Worm (Caenorhabditis elegans): ENCODE results near the gene F14H3.4.

The F14H3.4 gene

DNA sequence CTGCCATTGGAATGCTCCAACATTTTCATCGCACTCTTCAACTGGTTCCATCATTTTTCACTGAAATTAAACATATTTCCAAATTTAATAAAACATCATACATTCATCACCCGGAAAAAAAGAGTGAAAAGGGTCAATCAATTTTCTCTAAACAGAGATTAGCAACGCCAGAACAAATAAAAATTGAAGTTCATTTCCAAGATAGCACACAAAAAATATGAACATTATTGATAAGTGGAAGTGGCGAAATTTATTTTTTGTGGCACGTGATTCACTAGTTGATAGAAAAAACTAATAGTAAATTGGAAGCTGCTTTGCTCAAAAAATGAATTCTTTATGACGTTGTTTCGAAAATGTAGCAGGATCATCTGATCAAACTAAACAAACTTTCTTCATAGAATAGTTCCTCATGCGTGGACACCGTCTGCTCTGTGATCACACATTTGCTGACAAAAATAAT lies 20.4 kb upstream of the F14H3.4 start, which contains the start of the genes F14H3.12 and srj-29 (continued):
- TF ChIP-seq ZK546.5 (tag; optimal IDR thresholded peaks at IDR 0.05): no peak
- TF ChIP-seq nhr-77 (tag; optimal IDR thresholded peaks at IDR 0.05): peak; percentile 52
- TF ChIP-seq nhr-28 (tag; optimal IDR thresholded peaks at IDR 0.05): peak; percentile 74
- no peak for TF ChIP-seq daf-16 (GFP tag; optimal IDR thresholded peaks at IDR 0.05)
- TF ChIP-seq daf-16 (tag; optimal IDR thresholded peaks at IDR 0.05): peak; percentile 83
- TF ChIP-seq snpc-4 (tag; optimal IDR thresholded peaks at IDR 0.05): no peak
- no peak for TF ChIP-seq dmd-9 (GFP tag; IDR thresholded peaks at IDR 0.05)
- TF ChIP-seq daf-8 (GFP tag; IDR thresholded peaks at IDR 0.05): no peak
- no peak for TF ChIP-seq fkh-10 (GFP tag; optimal IDR thresholded peaks at IDR 0.05)
- no peak for TF ChIP-seq nhr-25 (tag; optimal IDR thresholded peaks at IDR 0.05; ENCODE audit: borderline replicate concordance, insufficient read depth)
- no peak for TF ChIP-seq lsy-2 (tag; optimal IDR thresholded peaks at IDR 0.05)
- no peak for TF ChIP-seq egl-27 (tag; optimal IDR thresholded peaks at IDR 0.05)
- TF ChIP-seq ztf-7 (tag; optimal IDR thresholded peaks at IDR 0.05): no peak

ce11 chrV:16073856-16074255 lies 19.0 kb upstream of the F14H3.4 start, which contains the start of gene srj-10:
TSS of gene srj-10 (minus strand) at chrV:16073956.
- TF ChIP-seq saeg-2 (GFP tag; IDR thresholded peaks at IDR 0.05) (no peak), zfp-3 (GFP tag; conservative IDR thresholded peaks at IDR 0.05) (no peak), Y48G9A.11 (GFP tag; IDR thresholded peaks at IDR 0.05) (no peak), php-3 (GFP tag; IDR thresholded peaks at IDR 0.05) (no peak), fos-1 (tag; optimal IDR thresholded peaks at IDR 0.05) (no peak), unc-62 (GFP tag; optimal IDR thresholded peaks at IDR 0.05 in 1 of 2) (no peak), unc-62 (tag; optimal IDR thresholded peaks at IDR 0.05) (no peak), lin-29 (GFP tag; IDR thresholded peaks at IDR 0.05) (no peak), daf-16 (GFP tag; optimal IDR thresholded peaks at IDR 0.05) (no peak), daf-16 (tag; optimal IDR thresholded peaks at IDR 0.05) (no peak), dmd-8 (GFP tag; IDR thresholded peaks at IDR 0.05) (no peak), fkh-10 (GFP tag; optimal IDR thresholded peaks at IDR 0.05) (no peak), D1046.2 (GFP tag; IDR thresholded peaks at IDR 0.05) (no peak), lin-39 (tag; optimal IDR thresholded peaks at IDR 0.05) (no peak), daf-8 (GFP tag; IDR thresholded peaks at IDR 0.05) (no peak), mdl-1 (tag; optimal IDR thresholded peaks at IDR 0.05) (no peak), T26A8.4 (GFP tag; IDR thresholded peaks at IDR 0.05) (no peak), sdz-12 (GFP tag; optimal IDR thresholded peaks at IDR 0.05) (no peak), zfp-2 (tag; optimal IDR thresholded peaks at IDR 0.05) (no peak), nhr-102 (tag; optimal IDR thresholded peaks at IDR 0.05) (no peak), Y105C5A.15 (GFP tag; IDR thresholded peaks at IDR 0.05) (no peak)

ce11 chrV:16071167-16071566 lies 16.3 kb upstream of the F14H3.4 start, which contains the start of gene nhr-176:
TSS of gene nhr-176 (plus strand) at chrV:16071325.
- TF ChIP-seq zip-11 (GFP tag; IDR thresholded peaks at IDR 0.05) (no peak), dmd-6 (GFP tag; IDR thresholded peaks at IDR 0.05) (peak; percentile 40; the same call in 1 of the 2 replicates), dmd-9 (GFP tag; IDR thresholded peaks at IDR 0.05) (no peak), spr-3 (GFP tag; optimal IDR thresholded peaks at IDR 0.05) (no peak), lir-3 (tag; optimal IDR thresholded peaks at IDR 0.05) (no peak), zag-1 (tag; optimal IDR thresholded peaks at IDR 0.05) (no peak), tag-97 (GFP tag; IDR thresholded peaks at IDR 0.05) (no peak), dve-1 (tag; optimal IDR thresholded peaks at IDR 0.05; ENCODE audit: insufficient read depth) (peak; percentile 43), nhr-76 (tag; optimal IDR thresholded peaks at IDR 0.05) (no peak), hmg-1.1 (GFP tag; IDR thresholded peaks at IDR 0.05) (no peak), nhr-48 (tag; optimal IDR thresholded peaks at IDR 0.05) (no peak), nhr-28 (tag; optimal IDR thresholded peaks at IDR 0.05) (peak; percentile 89), lin-1 (GFP tag; IDR thresholded peaks at IDR 0.05) (no peak), lin-15B (tag; optimal IDR thresholded peaks at IDR 0.05) (no peak), zip-2 (tag; optimal IDR thresholded peaks at IDR 0.05) (no peak), cey-2 (tag; optimal IDR thresholded peaks at IDR 0.05; ENCODE audit: borderline replicate concordance, insufficient read depth) (no peak), arid-1 (GFP tag; conservative IDR thresholded peaks at IDR 0.05) (no peak), unc-62 (GFP tag; optimal IDR thresholded peaks at IDR 0.05 in 1 of 2) (peak in 1 of 2 experiments; percentile 62), unc-62 (tag; optimal IDR thresholded peaks at IDR 0.05) (no peak), nhr-41 (GFP tag; IDR thresholded peaks at IDR 0.05) (no peak), rbr-2 (tag; optimal IDR thresholded peaks at IDR 0.05) (no peak), php-3 (GFP tag; IDR thresholded peaks at IDR 0.05) (no peak), F44E2.7 (GFP tag; IDR thresholded peaks at IDR 0.05) (no peak), lsy-2 (tag; optimal IDR thresholded peaks at IDR 0.05) (no peak), nhr-77 (tag; optimal IDR thresholded peaks at IDR 0.05) (no peak), ceh-82 (tag; optimal IDR thresholded peaks at IDR 0.05) (no peak), daf-16 (GFP tag; optimal IDR thresholded peaks at IDR 0.05) (no peak), daf-16 (tag; optimal IDR thresholded peaks at IDR 0.05) (peak; percentile 54)
